Worm (Caenorhabditis elegans) whole organism, L2 larva: ENCODE measurements around the gene C45B11.2.

Experiments used
- ama-1 ChIP-seq: fragments of 150-350 bp; optimal IDR thresholded peaks from 2 replicates; lab custom pipeline; 2018; ENCODE audit warnings: inconsistent platforms
- ceh-82 ChIP-seq: fragments of 150-350 bp; optimal IDR thresholded peaks from 2 replicates; lab custom pipeline; 2014; ENCODE audit warnings: missing biosample characterization, missing genetic modification characterization
- mdl-1 ChIP-seq, 2 experiments: fragments of 150-350 bp in 1 of 2; sonication (generic microtip) in 1 of 2; optimal IDR thresholded peaks; 2 replicates each; lab custom pipeline; 2017; ENCODE audit warnings: missing biosample characterization in 2 of 2, missing genetic modification characterization in 2 of 2
- nhr-11 ChIP-seq: fragments of 150-350 bp; optimal IDR thresholded peaks from 2 replicates; lab custom pipeline; 2014; ENCODE audit warnings: missing biosample characterization, missing genetic modification characterization
- nhr-12 ChIP-seq: fragments of 150-350 bp; optimal IDR thresholded peaks from 2 replicates; lab custom pipeline; 2014; ENCODE audit warnings: missing biosample characterization, missing genetic modification characterization
- nhr-237 ChIP-seq: fragments of 150-350 bp; optimal IDR thresholded peaks from 2 replicates; lab custom pipeline; 2014; ENCODE audit warnings: missing biosample characterization, missing genetic modification characterization
- sma-9 ChIP-seq, 2 experiments: fragments of 150-350 bp in 1 of 2; sonication (generic microtip) in 1 of 2; optimal IDR thresholded peaks; 2 replicates each; lab custom pipeline; 2014 to 2016; ENCODE audit warnings: missing genetic modification characterization in 2 of 2, mild to moderate bottlenecking in 1 of 2, missing biosample characterization in 1 of 2, missing compliant biosample characterization in 1 of 2, missing genetic modification reagents in 1 of 2, moderate library complexity in 1 of 2
- unc-39 ChIP-seq: fragments of 150-350 bp; optimal IDR thresholded peaks from 2 replicates; lab custom pipeline; 2014; ENCODE audit warnings: missing biosample characterization, missing genetic modification characterization
- unc-62 ChIP-seq: fragments of 150-350 bp; optimal IDR thresholded peaks from 2 replicates; lab custom pipeline; 2014; ENCODE audit warnings: missing biosample characterization, missing genetic modification reagents, missing genetic modification characterization

DNA sequence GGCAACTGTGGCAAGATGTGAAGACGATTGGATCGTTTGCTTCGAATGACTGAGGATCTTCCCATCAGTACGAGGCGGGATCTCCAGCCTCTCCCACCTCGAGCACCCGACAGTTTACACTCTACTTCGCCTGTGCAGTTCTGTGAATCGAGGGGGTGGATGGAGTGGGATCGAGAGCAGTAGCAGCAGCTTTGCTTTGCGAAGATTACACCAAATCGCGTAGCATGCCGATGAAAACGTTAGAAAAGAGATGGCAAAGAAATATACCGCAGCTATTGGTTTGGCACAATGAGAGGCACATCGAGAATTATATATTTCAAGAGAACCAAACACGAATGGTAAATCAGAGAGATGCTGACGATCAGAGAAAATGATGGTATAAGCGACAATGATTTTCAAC, 31.9 kb downstream of the C45B11.2 start, which contains the start of gene act-3:
- TF ChIP-seq ceh-82 (tag; lab: Kevin White, UChicago) (no peak), nhr-11 (tag; lab: Kevin White, UChicago) (no peak), mdl-1 (tag; optimal IDR thresholded peaks at IDR 0.05; lab: Kevin White, UChicago) (no peak), unc-39 (tag; lab: Kevin White, UChicago) (no peak), nhr-237 (tag; lab: Kevin White, UChicago) (no peak), nhr-12 (tag; lab: Kevin White, UChicago) (no peak), ama-1 (lab: Kevin White, UChicago) (no peak), sma-9 (GFP tag; optimal IDR thresholded peaks at IDR 0.05; lab: Kevin White, UChicago) (peak; percentile 16), sma-9 (tag; optimal IDR thresholded peaks at IDR 0.05; lab: Kevin White, UChicago) (no peak), unc-62 (GFP tag; lab: Kevin White, UChicago) (no peak)
